Worm (Caenorhabditis elegans) whole organism, L4 larva: ENCODE data around the gene T10B10.4.

Source experiments
- D1046.2 ChIP-seq: fragments of 200-800 bp; sonication (Bioruptor generic); IDR thresholded peaks from 2 replicates; pipeline ENCODE4 v1.3.6; 2022; ENCODE audit warnings: missing genetic modification characterization, missing compliant biosample characterization
- Y5F2A.4 ChIP-seq: fragments of 200-800 bp; sonication (Bioruptor generic); optimal IDR thresholded peaks from 2 replicates; lab custom pipeline; 2018; ENCODE audit warnings: mild to moderate bottlenecking, missing genetic modification characterization, missing compliant biosample characterization
- ZK546.5 ChIP-seq, 2 experiments: sonication (generic microtip); optimal IDR thresholded peaks; 2 replicates each; lab custom pipeline; 2017; ENCODE audit warnings: missing biosample characterization in 2 of 2, missing genetic modification characterization in 2 of 2
- ama-1 ChIP-seq: fragments of 150-350 bp; optimal IDR thresholded peaks from 2 replicates; lab custom pipeline; 2014; ENCODE audit warnings: inconsistent platforms, mixed read lengths
- ceh-82 ChIP-seq: sonication (generic microtip); optimal IDR thresholded peaks from 2 replicates; lab custom pipeline; 2017; ENCODE audit warnings: missing biosample characterization, missing genetic modification characterization
- hlh-30 ChIP-seq: sonication (generic microtip); optimal IDR thresholded peaks from 2 replicates; lab custom pipeline; 2017; ENCODE audit warnings: antibody characterized with exemption, mild to moderate bottlenecking, missing genetic modification characterization, missing compliant biosample characterization; ENCODE audit not compliant: insufficient read depth
- lin-29 ChIP-seq: fragments of 200-800 bp; sonication (Bioruptor generic); IDR thresholded peaks from 2 replicates; pipeline ENCODE4 v1.3.6; 2022; ENCODE audit warnings: missing genetic modification reagents, missing genetic modification characterization, missing compliant biosample characterization
- lir-3 ChIP-seq: sonication (generic microtip); optimal IDR thresholded peaks from 2 replicates; lab custom pipeline; 2016; ENCODE audit warnings: mild to moderate bottlenecking, missing genetic modification characterization, missing compliant biosample characterization
- lsy-2 ChIP-seq, 2 experiments: fragments of 150-350 bp in 1 of 2; sonication (generic microtip) in 1 of 2; optimal IDR thresholded peaks; 2 replicates each; lab custom pipeline; 2014 to 2017; ENCODE audit warnings: missing biosample characterization in 2 of 2, missing genetic modification characterization in 2 of 2
- nhr-11 ChIP-seq: fragments of 150-350 bp; optimal IDR thresholded peaks from 2 replicates; lab custom pipeline; 2014; ENCODE audit warnings: missing biosample characterization, missing genetic modification characterization
- nhr-28 ChIP-seq: fragments of 150-350 bp; optimal IDR thresholded peaks from 2 replicates; lab custom pipeline; 2014; ENCODE audit warnings: missing biosample characterization, missing genetic modification characterization
- nhr-76 ChIP-seq: fragments of 150-350 bp; optimal IDR thresholded peaks from 2 replicates; lab custom pipeline; 2014; ENCODE audit warnings: missing biosample characterization, missing genetic modification characterization
- unc-62 ChIP-seq, 3 experiments: fragments of 150-350 bp in 1 of 3; sonication (generic microtip); optimal IDR thresholded peaks in 2 of 3; peaks in 1 of 3; 1 replicate in 1 of 3; 2 replicates in 2 of 3; lab custom pipeline; 2014 to 2017; ENCODE audit warnings: missing biosample characterization in 3 of 3, missing genetic modification characterization in 3 of 3, missing genetic modification reagents in 3 of 3, missing genotype in 1 of 3
- zip-11 ChIP-seq: fragments of 200-800 bp; sonication (Bioruptor generic); IDR thresholded peaks from 2 replicates; pipeline ENCODE4 v1.3.6; 2022; ENCODE audit warnings: missing genetic modification characterization, missing compliant biosample characterization

- no peak for TF ChIP-seq unc-62 (GFP tag; optimal IDR thresholded peaks at IDR 0.05 in 1 of 2; lab: Kevin White, UChicago)
- no peak for TF ChIP-seq unc-62 (tag; optimal IDR thresholded peaks at IDR 0.05; lab: Kevin White, UChicago)
- no peak for TF ChIP-seq ZK546.5 (tag; optimal IDR thresholded peaks at IDR 0.05; lab: Kevin White, UChicago)
- TF ChIP-seq ama-1: no peak
- no peak for TF ChIP-seq nhr-28 (tag; lab: Kevin White, UChicago)
- TF ChIP-seq nhr-11 (tag; lab: Kevin White, UChicago): no peak
- no peak for TF ChIP-seq lsy-2 (tag; optimal IDR thresholded peaks at IDR 0.05; lab: Kevin White, UChicago)
- no peak for TF ChIP-seq Y5F2A.4 (GFP tag; lab: Kevin White, UChicago)
- no peak for TF ChIP-seq lin-29
- TF ChIP-seq lir-3 (tag; lab: Kevin White, UChicago): no peak
- TF ChIP-seq hlh-30 (tag; lab: Kevin White, UChicago): no peak
- no peak for TF ChIP-seq zip-11 (GFP tag; lab: Robert Waterston, UW)
- no peak for TF ChIP-seq D1046.2 (GFP tag; lab: Robert Waterston, UW)
- no peak for TF ChIP-seq nhr-76 (tag; lab: Kevin White, UChicago)
- no peak for TF ChIP-seq ceh-82 (tag; lab: Kevin White, UChicago)
Observed at ce11 chrX:15222789-15223188, 32.9 kb downstream of the T10B10.4 start.
